Fruit fly (Drosophila melanogaster) whole organism, adult: ENCODE results near the gene CG34451.

ENCODE experiments used
- CG11617 ChIP-seq: fragments of 200-800 bp; sonication (Bioruptor generic); optimal IDR thresholded peaks from 2 replicates; lab custom pipeline; 2017; ENCODE audit warnings: mild to moderate bottlenecking, missing biosample characterization, missing genetic modification reagents, missing genetic modification characterization
- CG12768 ChIP-seq: fragments of 200-800 bp; sonication (Bioruptor generic); optimal IDR thresholded peaks from 2 replicates; lab custom pipeline; 2017; ENCODE audit warnings: missing biosample characterization, missing genetic modification characterization, mild to moderate bottlenecking, moderate library complexity, missing genetic modification reagents
- CG14711 ChIP-seq: fragments of 200-800 bp; sonication (Bioruptor generic); optimal IDR thresholded peaks from 2 replicates; lab custom pipeline; 2018; ENCODE audit warnings: missing biosample characterization, mild to moderate bottlenecking, missing genetic modification characterization, moderate library complexity
- CG1620 ChIP-seq: fragments of 200-800 bp; sonication (Bioruptor generic); optimal IDR thresholded peaks from 2 replicates; lab custom pipeline; 2016; ENCODE audit warnings: missing biosample characterization, missing genetic modification characterization
- CG33017 ChIP-seq: fragments of 200-800 bp; sonication (Bioruptor generic); optimal IDR thresholded peaks from 2 replicates; lab custom pipeline; 2018; ENCODE audit warnings: missing biosample characterization, mild to moderate bottlenecking, missing genetic modification characterization, moderate library complexity
- CG5204 ChIP-seq: fragments of 200-800 bp; sonication (Bioruptor generic); optimal IDR thresholded peaks from 2 replicates; lab custom pipeline; 2016; ENCODE audit warnings: missing biosample characterization, missing genetic modification characterization
- CG7045 ChIP-seq: fragments of 200-800 bp; sonication (Bioruptor generic); optimal IDR thresholded peaks from 2 replicates; lab custom pipeline; 2017; ENCODE audit warnings: missing biosample characterization, mild to moderate bottlenecking, missing genetic modification characterization
- CG7101 ChIP-seq: fragments of 200-800 bp; sonication (Bioruptor generic); optimal IDR thresholded peaks from 2 replicates; lab custom pipeline; 2018; ENCODE audit warnings: missing biosample characterization, mild to moderate bottlenecking, missing genetic modification characterization, moderate library complexity
- Clk ChIP-seq: fragments of 200-800 bp; sonication (Bioruptor generic); optimal IDR thresholded peaks from 2 replicates; lab custom pipeline; 2017; ENCODE audit warnings: missing biosample characterization, missing genetic modification characterization
- Crg-1 ChIP-seq: fragments of 200-800 bp; sonication (Bioruptor generic); optimal IDR thresholded peaks from 2 replicates; lab custom pipeline; 2016; ENCODE audit warnings: missing biosample characterization, missing genetic modification characterization
- Hr96 ChIP-seq: fragments of 200-800 bp; sonication (Bioruptor generic); optimal IDR thresholded peaks from 2 replicates; lab custom pipeline; 2016; ENCODE audit warnings: missing biosample characterization, missing genetic modification characterization
- Mnt ChIP-seq: fragments of 200-800 bp; sonication (Bioruptor generic); optimal IDR thresholded peaks from 2 replicates; lab custom pipeline; 2016; ENCODE audit warnings: missing biosample characterization, mild to moderate bottlenecking, missing genetic modification characterization
- bab1 ChIP-seq: fragments of 200-800 bp; sonication (Bioruptor generic); optimal IDR thresholded peaks from 3 replicates; lab custom pipeline; 2019; ENCODE audit warnings: missing biosample characterization, mild to moderate bottlenecking, missing genetic modification characterization, moderate library complexity
- cic ChIP-seq: fragments of 200-800 bp; sonication (Bioruptor generic); optimal IDR thresholded peaks from 2 replicates; lab custom pipeline; 2017; ENCODE audit warnings: missing biosample characterization, mild to moderate bottlenecking, missing genetic modification characterization, moderate library complexity
- cnc ChIP-seq, 2 experiments: fragments of >200 bp; optimal IDR thresholded peaks; 2 replicates each; lab custom pipeline; 2017
- kay ChIP-seq: fragments of 200-800 bp; sonication (Bioruptor generic); peaks from one replicate; lab custom pipeline; 2016; ENCODE audit warnings: missing biosample characterization, missing genetic modification characterization, borderline replicate concordance
- ovo ChIP-seq: fragments of 200-800 bp; sonication (Bioruptor generic); optimal IDR thresholded peaks from 2 replicates; lab custom pipeline; 2016; ENCODE audit warnings: missing biosample characterization, missing genetic modification characterization
- pad ChIP-seq: fragments of 200-800 bp; sonication (Bioruptor generic); optimal IDR thresholded peaks from 3 replicates; lab custom pipeline; 2017; ENCODE audit warnings: missing biosample characterization, missing genetic modification characterization, mild to moderate bottlenecking, moderate library complexity, missing genetic modification reagents
- tj ChIP-seq: fragments of 200-800 bp; sonication (Bioruptor generic); optimal IDR thresholded peaks from 3 replicates; lab custom pipeline; 2017; ENCODE audit warnings: missing biosample characterization, mild to moderate bottlenecking, missing genetic modification characterization, moderate library complexity
- toe ChIP-seq: fragments of 200-800 bp; sonication (Bioruptor generic); optimal IDR thresholded peaks from 2 replicates; lab custom pipeline; 2016; ENCODE audit warnings: missing biosample characterization, missing genetic modification characterization

Gene CG34451

DNA sequence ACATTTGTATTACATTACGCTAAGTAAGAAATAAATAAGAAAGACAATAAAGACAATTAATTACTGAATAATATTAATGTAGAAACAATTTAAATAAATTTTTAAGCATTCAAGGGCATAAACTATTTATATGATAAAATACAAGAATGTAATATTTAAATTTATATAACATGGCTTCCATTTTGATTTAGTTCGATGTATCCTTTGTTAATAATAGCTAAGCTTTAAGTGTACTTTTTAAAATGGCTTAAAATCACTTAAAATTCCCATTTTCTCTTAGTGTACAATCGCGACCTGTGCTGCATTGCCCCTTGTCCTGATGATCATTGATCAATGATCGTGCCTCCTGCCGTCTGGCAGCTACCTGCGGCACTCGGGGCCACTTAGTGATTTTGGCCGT, 21.4 kb downstream of the CG34451 start:
- TF ChIP-seq CG7101 (tag; lab: Kevin White, UChicago) (no peak), CG33017 (tag; lab: Kevin White, UChicago) (no peak), Mnt (GFP tag; lab: Kevin White, UChicago) (no peak), pad (GFP tag; lab: Kevin White, UChicago) (no peak), Clk (GFP tag; lab: Kevin White, UChicago) (no peak), CG12768 (GFP tag; lab: Kevin White, UChicago) (no peak), toe (GFP tag; lab: Kevin White, UChicago) (no peak), bab1 (GFP tag; lab: Kevin White, UChicago) (no peak)

DNA sequence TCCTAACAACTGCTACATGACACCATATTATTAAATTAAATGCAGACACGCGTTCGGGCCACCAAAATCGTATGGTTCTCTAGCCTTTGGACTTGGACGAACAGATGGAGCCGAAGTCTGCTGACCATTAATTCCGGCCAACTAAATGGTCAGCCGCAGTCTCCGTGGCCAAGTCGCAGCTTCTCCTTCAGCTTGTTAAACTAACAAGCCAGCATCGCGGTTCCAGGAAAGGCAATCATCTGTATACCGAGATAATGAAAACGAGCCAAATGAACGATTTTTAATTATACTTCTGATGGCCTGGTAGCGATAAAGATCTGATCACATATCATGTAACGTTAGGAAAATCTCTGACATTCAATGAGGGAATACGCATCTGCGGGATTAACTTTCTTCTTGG, 21.9 kb downstream of the CG34451 start:
- TF ChIP-seq CG33017 (tag; lab: Kevin White, UChicago), result no peak
- TF ChIP-seq CG11617, result no peak
- TF ChIP-seq cnc (optimal IDR thresholded peaks at IDR 0.05; lab: Kevin White, UChicago), result no peak
- TF ChIP-seq toe (GFP tag; lab: Kevin White, UChicago), result no peak
- TF ChIP-seq CG1620, result no peak
- no peak for TF ChIP-seq tj (GFP tag; lab: Kevin White, UChicago)
- TF ChIP-seq CG7101 (tag; lab: Kevin White, UChicago), result no peak
- no peak for TF ChIP-seq CG7045
- TF ChIP-seq bab1 (GFP tag; lab: Kevin White, UChicago), result no peak
- TF ChIP-seq Clk (GFP tag; lab: Kevin White, UChicago), result no peak
- no peak for TF ChIP-seq Hr96 (GFP tag; lab: Kevin White, UChicago)
- TF ChIP-seq CG12768 (GFP tag; lab: Kevin White, UChicago), result no peak
- TF ChIP-seq CG5204 (GFP tag; lab: Kevin White, UChicago), result no peak
- TF ChIP-seq CG14711 (tag; lab: Kevin White, UChicago), result no peak
- no peak for TF ChIP-seq Mnt (GFP tag; lab: Kevin White, UChicago)
- no peak for TF ChIP-seq ovo (GFP tag; lab: Kevin White, UChicago)

DNA sequence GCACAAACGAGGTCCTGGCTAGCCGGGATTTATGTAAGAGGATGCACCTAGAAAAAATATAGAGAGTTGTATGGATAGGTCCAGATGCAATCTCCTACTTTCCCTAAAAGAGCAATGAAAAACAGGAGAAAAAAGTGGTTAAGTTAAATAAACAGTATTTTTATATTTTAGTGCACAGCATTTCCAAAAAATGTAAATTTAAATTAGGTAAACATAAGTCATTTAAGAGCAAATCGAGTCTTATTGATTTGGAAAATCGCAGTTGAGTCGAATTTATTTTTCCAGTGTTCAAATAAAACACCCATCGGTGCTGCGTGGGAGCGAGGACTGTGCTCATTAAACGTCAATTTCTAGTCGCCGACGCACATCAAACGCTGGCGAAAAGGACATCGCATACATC, 26.1 kb downstream of the CG34451 start:
- no peak for TF ChIP-seq Hr96 (GFP tag; lab: Kevin White, UChicago)
- no peak for TF ChIP-seq Mnt (GFP tag; lab: Kevin White, UChicago)
- no peak for TF ChIP-seq CG7045
- TF ChIP-seq CG1620, result no peak
- TF ChIP-seq CG11617, result no peak
- no peak for TF ChIP-seq toe (GFP tag; lab: Kevin White, UChicago)
- TF ChIP-seq cnc (optimal IDR thresholded peaks at IDR 0.05; lab: Kevin White, UChicago), result no peak
- TF ChIP-seq tj (GFP tag; lab: Kevin White, UChicago), result no peak

DNA sequence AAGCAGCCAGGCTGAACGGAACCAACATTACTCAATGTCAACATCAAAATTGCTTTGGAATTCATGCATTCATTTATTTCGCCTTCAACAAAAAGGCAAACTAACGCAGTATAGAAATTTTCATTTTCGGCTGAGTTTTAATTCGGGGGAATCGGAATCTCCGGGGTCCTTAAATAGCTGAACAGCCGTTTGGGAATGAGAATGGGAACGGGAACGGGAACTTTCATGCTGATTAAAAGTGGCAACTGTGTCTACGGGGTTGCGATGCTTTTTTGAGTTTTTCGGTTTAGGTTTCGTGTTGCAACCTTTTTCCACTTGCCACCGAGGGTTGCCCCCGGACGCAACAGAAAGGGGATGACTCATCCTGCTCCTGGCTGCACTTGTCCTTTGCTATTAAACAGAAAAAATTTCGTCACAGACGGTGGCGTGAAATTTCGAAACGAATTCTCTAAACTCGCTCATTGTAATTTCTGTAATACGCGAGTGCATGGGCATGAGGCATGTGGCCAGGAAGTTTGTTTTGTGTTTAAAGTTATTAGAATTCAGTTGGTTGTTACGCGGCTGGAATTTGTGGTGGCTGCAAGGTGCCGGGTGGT, 27.6 kb downstream of the CG34451 start:
- no peak for TF ChIP-seq cic (GFP tag; lab: Kevin White, UChicago)
- no peak for TF ChIP-seq CG7101 (tag; lab: Kevin White, UChicago)
- TF ChIP-seq Mnt (GFP tag; lab: Kevin White, UChicago), result no peak
- no peak for TF ChIP-seq CG12768 (GFP tag; lab: Kevin White, UChicago)
- no peak for TF ChIP-seq bab1 (GFP tag; lab: Kevin White, UChicago)
- TF ChIP-seq CG7045, result no peak
- TF ChIP-seq kay (GFP tag; lab: Kevin White, UChicago), result no peak
- TF ChIP-seq CG14711 (tag; lab: Kevin White, UChicago), result no peak
- TF ChIP-seq cnc (optimal IDR thresholded peaks at IDR 0.05; lab: Kevin White, UChicago), result no peak
- no peak for TF ChIP-seq Clk (GFP tag; lab: Kevin White, UChicago)
- TF ChIP-seq tj (GFP tag; lab: Kevin White, UChicago), result no peak
- no peak for TF ChIP-seq Crg-1 (GFP tag; lab: Kevin White, UChicago)
- TF ChIP-seq CG1620, result no peak
- no peak for TF ChIP-seq CG5204 (GFP tag; lab: Kevin White, UChicago)
- no peak for TF ChIP-seq CG33017 (tag; lab: Kevin White, UChicago)
- TF ChIP-seq ovo (GFP tag; lab: Kevin White, UChicago), result no peak
- no peak for TF ChIP-seq pad (GFP tag; lab: Kevin White, UChicago)
- no peak for TF ChIP-seq toe (GFP tag; lab: Kevin White, UChicago)

DNA sequence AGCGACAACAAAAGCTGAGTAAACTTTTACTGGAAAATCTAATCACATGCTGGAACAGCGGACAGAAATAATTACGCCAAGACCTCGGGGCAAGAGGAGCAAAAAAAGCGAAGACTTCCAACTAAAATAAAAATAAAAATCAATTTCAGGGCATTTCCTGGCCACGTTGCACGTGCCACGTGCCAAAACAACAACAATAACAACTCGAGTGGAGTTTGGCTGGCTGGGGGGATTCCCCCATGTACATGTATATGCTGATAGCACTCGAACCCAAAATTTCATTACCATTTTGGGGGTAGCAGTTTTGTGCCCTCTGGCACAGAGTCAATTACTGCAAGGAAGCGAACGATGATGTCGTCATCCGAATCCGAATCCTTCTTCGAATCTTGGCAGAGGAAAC, 29.4 kb downstream of the CG34451 start:
- TF ChIP-seq bab1 (GFP tag; lab: Kevin White, UChicago) (no peak), Mnt (GFP tag; lab: Kevin White, UChicago) (no peak), CG11617 (no peak), CG7045 (no peak), cic (GFP tag; lab: Kevin White, UChicago) (no peak), CG33017 (tag; lab: Kevin White, UChicago) (no peak), pad (GFP tag; lab: Kevin White, UChicago) (no peak), Crg-1 (GFP tag; lab: Kevin White, UChicago) (no peak), CG12768 (GFP tag; lab: Kevin White, UChicago) (no peak), kay (GFP tag; lab: Kevin White, UChicago) (no peak), tj (GFP tag; lab: Kevin White, UChicago) (no peak), Clk (GFP tag; lab: Kevin White, UChicago) (no peak), CG14711 (tag; lab: Kevin White, UChicago) (no peak), Hr96 (GFP tag; lab: Kevin White, UChicago) (no peak), toe (GFP tag; lab: Kevin White, UChicago) (no peak), CG5204 (GFP tag; lab: Kevin White, UChicago) (no peak), CG7101 (tag; lab: Kevin White, UChicago) (no peak)

DNA sequence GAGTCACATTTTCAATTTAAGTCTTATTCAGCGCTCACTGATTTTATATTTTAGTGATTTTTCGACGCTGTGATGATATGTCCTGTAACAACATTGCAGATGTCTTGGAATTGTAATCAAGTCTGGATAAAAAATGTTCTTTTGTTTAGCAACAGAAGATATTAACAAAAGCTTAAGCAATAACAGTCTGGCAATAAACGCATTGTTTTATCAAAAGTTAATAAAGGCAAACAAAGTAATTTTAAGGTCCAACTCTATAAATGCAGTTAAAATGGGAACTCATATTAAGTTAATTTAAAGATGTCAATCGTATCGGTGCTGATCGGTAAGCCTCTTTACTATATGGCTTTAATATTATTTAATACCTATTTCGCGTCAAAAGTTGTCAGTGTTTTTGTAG, 30.3 kb downstream of the CG34451 start, which contains the start of gene CG43082:
Gene CG43082 (plus strand): TSS at position 301 of the 400 bp plus-strand sequence.
- TF ChIP-seq cic (GFP tag; lab: Kevin White, UChicago) (no peak), kay (GFP tag; lab: Kevin White, UChicago) (no peak), CG5204 (GFP tag; lab: Kevin White, UChicago) (no peak), pad (GFP tag; lab: Kevin White, UChicago) (no peak), CG14711 (tag; lab: Kevin White, UChicago) (no peak), CG33017 (tag; lab: Kevin White, UChicago) (no peak), bab1 (GFP tag; lab: Kevin White, UChicago) (no peak), CG12768 (GFP tag; lab: Kevin White, UChicago) (no peak), CG7045 (no peak), Hr96 (GFP tag; lab: Kevin White, UChicago) (no peak), toe (GFP tag; lab: Kevin White, UChicago) (no peak)
